Fruit fly (Drosophila melanogaster): ENCODE data around the gene PGRP-LD.
A peak's percentile ranks its signal among the peaks of the same experiment; 100 is the strongest.

The PGRP-LD gene

dm6 chr3L:5789663-5790062 is 9.8 kb downstream of the PGRP-LD start (continued):
- TF ChIP-seq Atf3 (GFP tag; optimal IDR thresholded peaks at IDR 0.05) (no peak), CG10147 (GFP tag; optimal IDR thresholded peaks at IDR 0.05) (peak; percentile 51), CG16779 (GFP tag; IDR thresholded peaks at IDR 0.05) (no peak), crc (GFP tag; optimal IDR thresholded peaks at IDR 0.05) (peak; percentile 4), CG12299 (tag; optimal IDR thresholded peaks at IDR 0.05) (no peak), CG12659 (GFP tag; optimal IDR thresholded peaks at IDR 0.05) (peak; percentile 37), CG3995 (GFP tag; optimal IDR thresholded peaks at IDR 0.05) (peak; percentile 96), ash1 (GFP tag; optimal IDR thresholded peaks at IDR 0.05) (no peak), CG7372 (GFP tag; IDR thresholded peaks at IDR 0.05) (no peak), zen (tag; optimal IDR thresholded peaks at IDR 0.05) (no peak), pan (optimal IDR thresholded peaks at IDR 0.05) (no peak), pan (GFP tag; optimal IDR thresholded peaks at IDR 0.05 in 1 of 2, IDR thresholded peaks at IDR 0.05 in 1 of 2) (peak in 1 of 2 experiments; percentile 36), CG6254 (GFP tag; optimal IDR thresholded peaks at IDR 0.05) (no peak), Asciz (GFP tag; optimal IDR thresholded peaks at IDR 0.05) (no peak), nerfin-1 (tag; optimal IDR thresholded peaks at IDR 0.05) (no peak), Fer1 (GFP tag; optimal IDR thresholded peaks at IDR 0.05) (peak; percentile 72), wor (GFP tag; IDR thresholded peaks at IDR 0.05) (no peak), seq (GFP tag; IDR thresholded peaks at IDR 0.05) (no peak), jigr1 (GFP tag; IDR thresholded peaks at IDR 0.05) (no peak), Nf-YC (tag; optimal IDR thresholded peaks at IDR 0.05) (peak; percentile 26), bbx (GFP tag; IDR thresholded peaks at IDR 0.05; ENCODE audit: partially characterized antibody) (no peak), TFAM (GFP tag; optimal IDR thresholded peaks at IDR 0.05) (no peak), CG9609 (GFP tag; optimal IDR thresholded peaks at IDR 0.05) (no peak), CG4360 (GFP tag; IDR thresholded peaks at IDR 0.05) (no peak), Doc3 (GFP tag; IDR thresholded peaks at IDR 0.05; ENCODE audit: partially characterized antibody) (0 out of 3 replicates have a peak, but pooled peaks have one; percentile 17), CG2712 (tag; optimal IDR thresholded peaks at IDR 0.05) (peak; percentile 52), Sox100B (GFP tag; optimal IDR thresholded peaks at IDR 0.05) (no peak), CG4617 (GFP tag; optimal IDR thresholded peaks at IDR 0.05; ENCODE audit: borderline replicate concordance) (no peak), slbo (GFP tag; IDR thresholded peaks at IDR 0.05) (no peak; the same call in 1 of the 2 replicates), ham (GFP tag; IDR thresholded peaks at IDR 0.05) (no peak), CG12942 (GFP tag; optimal IDR thresholded peaks at IDR 0.05) (no peak), Xbp1 (GFP tag; optimal IDR thresholded peaks at IDR 0.05) (peak; percentile 38), Sox102F (GFP tag; optimal IDR thresholded peaks at IDR 0.05) (no peak), org-1 (GFP tag; optimal IDR thresholded peaks at IDR 0.05) (no peak), CG9932 (GFP tag; IDR thresholded peaks at IDR 0.05) (no peak), zfh2 (GFP tag; optimal IDR thresholded peaks at IDR 0.05) (peak; percentile 38), CG6765 (GFP tag; optimal IDR thresholded peaks at IDR 0.05) (peak; percentile 51), dan (GFP tag; IDR thresholded peaks at IDR 0.05) (no peak), CG11560 (tag; IDR thresholded peaks at IDR 0.05) (no peak), pita (GFP tag; optimal IDR thresholded peaks at IDR 0.05) (no peak), lab (GFP tag; optimal IDR thresholded peaks at IDR 0.05) (no peak), hth (optimal IDR thresholded peaks at IDR 0.05) (no peak), Fer2 (tag; optimal IDR thresholded peaks at IDR 0.05) (no peak), gce (GFP tag; IDR thresholded peaks at IDR 0.05) (no peak), CG17912 (GFP tag; optimal IDR thresholded peaks at IDR 0.05) (no peak), CG14441 (GFP tag; IDR thresholded peaks at IDR 0.05) (no peak), CG13624 (GFP tag; optimal IDR thresholded peaks at IDR 0.05) (peak; percentile 65), CG1792 (GFP tag; optimal IDR thresholded peaks at IDR 0.05) (peak; percentile 44), bigmax (GFP tag; optimal IDR thresholded peaks at IDR 0.05) (no peak), row (GFP tag; IDR thresholded peaks at IDR 0.05) (peak; percentile 20; the same call in 1 of the 3 replicates), CG2875 (GFP tag; optimal IDR thresholded peaks at IDR 0.05) (no peak), Hr51 (GFP tag; optimal IDR thresholded peaks at IDR 0.05) (no peak)
